Fruit fly (Drosophila melanogaster): ENCODE measurements around the gene ND-20.

Gene ND-20

DNA sequence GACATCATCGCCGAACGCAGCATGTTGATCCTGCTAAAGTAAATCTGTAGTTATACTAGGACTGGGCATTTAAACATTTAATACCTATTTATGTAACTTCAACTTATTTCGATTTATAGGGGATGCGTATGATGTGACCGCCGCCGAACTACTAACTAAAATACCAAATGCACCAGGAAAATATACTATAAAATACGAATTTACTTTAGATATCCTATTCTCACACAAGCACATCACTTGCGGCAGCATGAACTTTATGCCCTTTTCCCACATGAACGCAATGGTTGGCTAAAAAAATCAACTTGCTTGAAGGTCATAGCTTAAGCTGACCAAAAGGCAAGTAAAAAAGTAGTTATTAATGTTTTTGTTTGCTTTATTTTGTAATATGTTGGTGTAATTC, at the start of gene ND-20:
Gene ND-20 (minus strand): TSS at position 155 of the 400 bp plus-strand sequence.
- TF ChIP-seq Hr96 (GFP tag; optimal IDR thresholded peaks at IDR 0.05) (no peak), bab1 (GFP tag; optimal IDR thresholded peaks at IDR 0.05) (peak; percentile 18), cnc (optimal IDR thresholded peaks at IDR 0.05) (no peak), CG7045 (GFP tag; optimal IDR thresholded peaks at IDR 0.05) (no peak), CG14711 (tag; optimal IDR thresholded peaks at IDR 0.05) (peak; percentile 32), CG5204 (GFP tag; optimal IDR thresholded peaks at IDR 0.05) (no peak), CG12768 (GFP tag; optimal IDR thresholded peaks at IDR 0.05) (no peak), toe (GFP tag; optimal IDR thresholded peaks at IDR 0.05) (no peak), kay (GFP tag; ENCODE audit: borderline replicate concordance) (no peak), CG1620 (GFP tag; optimal IDR thresholded peaks at IDR 0.05) (peak; percentile 30), CG33017 (tag; optimal IDR thresholded peaks at IDR 0.05) (no peak), CG11617 (GFP tag; optimal IDR thresholded peaks at IDR 0.05) (no peak), pad (GFP tag; optimal IDR thresholded peaks at IDR 0.05) (peak; percentile 19), cic (GFP tag; optimal IDR thresholded peaks at IDR 0.05) (no peak), Mnt (GFP tag; optimal IDR thresholded peaks at IDR 0.05) (peak; percentile 16), ovo (GFP tag; optimal IDR thresholded peaks at IDR 0.05) (no peak), CG7101 (tag; optimal IDR thresholded peaks at IDR 0.05) (peak; percentile 30), Clk (GFP tag; optimal IDR thresholded peaks at IDR 0.05) (no peak), tj (GFP tag; optimal IDR thresholded peaks at IDR 0.05) (no peak), Crg-1 (GFP tag; optimal IDR thresholded peaks at IDR 0.05) (no peak)

DNA sequence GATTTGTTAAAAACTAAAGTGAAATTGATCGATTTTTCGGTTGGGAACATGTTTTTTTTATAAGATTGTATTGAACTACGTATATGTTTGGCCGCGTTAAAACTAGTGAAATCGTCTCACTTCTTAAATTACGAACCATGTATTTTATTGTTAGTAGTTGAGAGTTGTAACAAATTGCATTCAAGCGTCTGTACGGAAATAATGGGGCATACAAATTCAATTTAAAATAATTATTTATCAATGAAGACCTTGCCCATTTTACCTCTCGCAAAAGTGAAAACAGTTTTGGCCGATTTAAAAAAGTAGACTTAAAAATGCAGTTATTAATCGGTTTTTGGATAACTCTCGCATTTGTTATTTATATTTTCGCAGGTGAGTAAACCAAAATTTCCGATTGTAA, 22.2 kb upstream of the ND-20 start, which contains the start of gene Muc14A:
Gene Muc14A (plus strand): TSS at position 301 of the 400 bp plus-strand sequence.
- TF ChIP-seq kay (GFP tag; ENCODE audit: borderline replicate concordance) (no peak), CG33017 (tag; optimal IDR thresholded peaks at IDR 0.05) (no peak), Mnt (GFP tag; optimal IDR thresholded peaks at IDR 0.05) (no peak), CG7045 (GFP tag; optimal IDR thresholded peaks at IDR 0.05) (no peak)

DNA sequence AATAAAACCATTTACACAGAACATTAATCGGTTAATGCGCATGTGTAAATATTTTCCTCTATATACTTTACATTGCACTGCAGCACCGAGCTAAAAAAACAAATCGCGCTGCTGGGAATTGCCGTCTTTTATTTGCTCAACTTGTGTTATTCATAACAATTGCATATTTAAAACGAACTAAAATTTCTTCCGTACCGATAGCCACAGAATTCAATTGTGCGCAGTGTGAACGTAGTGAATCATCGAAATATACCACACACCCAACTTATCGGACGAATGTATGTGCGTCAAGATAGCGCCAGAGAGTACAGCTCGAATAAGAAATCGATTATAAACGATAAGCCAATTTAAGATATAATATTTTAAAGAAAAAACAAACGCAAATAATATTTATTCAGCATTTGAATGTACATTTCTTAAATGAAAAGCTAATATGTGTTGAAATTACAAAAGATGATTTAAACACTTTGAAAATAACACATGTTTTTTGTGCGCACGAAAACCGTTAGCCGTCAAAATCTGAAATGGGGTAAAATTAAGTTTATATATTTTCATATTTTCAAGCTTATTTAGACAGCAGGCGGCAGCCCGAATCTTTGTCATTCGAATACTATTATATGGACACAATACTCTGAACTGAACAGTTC, 19.1 kb upstream of the ND-20 start, which contains the start of the genes vap and CG12698:
Gene vap (minus strand): TSS at position 262 of the 647 bp plus-strand sequence.
Gene CG12698 (plus strand): TSS at position 597 of the 647 bp plus-strand sequence.
- TF ChIP-seq Hr96 (GFP tag; optimal IDR thresholded peaks at IDR 0.05) (no peak), CG33017 (tag; optimal IDR thresholded peaks at IDR 0.05) (no peak), cic (GFP tag; optimal IDR thresholded peaks at IDR 0.05) (no peak), CG7045 (GFP tag; optimal IDR thresholded peaks at IDR 0.05) (no peak), CG11617 (GFP tag; optimal IDR thresholded peaks at IDR 0.05) (no peak), bab1 (GFP tag; optimal IDR thresholded peaks at IDR 0.05) (no peak), ovo (GFP tag; optimal IDR thresholded peaks at IDR 0.05) (peak; percentile 24), pad (GFP tag; optimal IDR thresholded peaks at IDR 0.05) (no peak), Mnt (GFP tag; optimal IDR thresholded peaks at IDR 0.05) (no peak), CG1620 (GFP tag; optimal IDR thresholded peaks at IDR 0.05) (no peak), CG7101 (tag; optimal IDR thresholded peaks at IDR 0.05) (no peak), CG5204 (GFP tag; optimal IDR thresholded peaks at IDR 0.05) (no peak), cnc (optimal IDR thresholded peaks at IDR 0.05) (no peak), CG14711 (tag; optimal IDR thresholded peaks at IDR 0.05) (no peak), kay (GFP tag; ENCODE audit: borderline replicate concordance) (peak; percentile 56), CG12768 (GFP tag; optimal IDR thresholded peaks at IDR 0.05) (no peak)

DNA sequence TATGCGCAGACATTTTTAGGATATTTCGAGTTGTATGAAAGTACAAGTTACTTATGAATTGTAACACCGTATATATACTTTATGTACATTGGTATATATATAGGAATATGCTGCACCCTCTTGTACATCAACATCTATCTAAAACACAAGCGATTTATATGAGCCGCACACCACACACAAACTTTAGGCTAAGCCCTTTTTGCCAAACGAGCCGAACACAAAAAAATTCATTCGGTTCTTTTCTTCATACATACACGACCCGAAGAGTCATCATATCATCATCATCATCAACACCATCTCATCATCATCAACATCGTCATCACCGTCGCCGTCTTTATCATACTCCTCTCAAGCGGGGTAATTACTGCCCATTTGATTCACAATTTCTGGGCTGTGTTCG, 18.5 kb upstream of the ND-20 start:
- TF ChIP-seq kay (GFP tag; ENCODE audit: borderline replicate concordance) (peak; percentile 74), CG7045 (GFP tag; optimal IDR thresholded peaks at IDR 0.05) (no peak)

DNA sequence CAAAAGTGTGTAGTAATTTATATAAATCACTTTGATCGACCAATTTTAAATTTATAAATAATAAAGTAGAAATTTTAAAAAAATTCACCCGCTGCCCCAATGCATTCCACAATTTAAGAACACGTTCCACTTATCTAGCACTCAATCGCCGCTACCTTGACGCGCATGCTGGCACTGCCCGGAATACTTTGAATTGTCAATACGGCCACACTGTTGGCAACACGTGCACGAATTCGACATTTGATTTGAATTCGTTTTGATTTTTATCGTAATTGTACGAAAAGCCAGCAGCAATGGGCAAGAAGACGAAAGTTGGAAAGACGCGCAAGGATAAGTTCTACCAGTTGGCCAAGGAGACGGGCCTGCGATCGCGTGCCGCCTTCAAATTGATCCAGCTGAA, 10.2 kb upstream of the ND-20 start, which contains the start of gene CG8939:
Gene CG8939 (plus strand): TSS at position 186 of the 400 bp plus-strand sequence.
- TF ChIP-seq Mnt (GFP tag; optimal IDR thresholded peaks at IDR 0.05): peak; percentile 99
- TF ChIP-seq CG7045 (GFP tag; optimal IDR thresholded peaks at IDR 0.05): no peak

DNA sequence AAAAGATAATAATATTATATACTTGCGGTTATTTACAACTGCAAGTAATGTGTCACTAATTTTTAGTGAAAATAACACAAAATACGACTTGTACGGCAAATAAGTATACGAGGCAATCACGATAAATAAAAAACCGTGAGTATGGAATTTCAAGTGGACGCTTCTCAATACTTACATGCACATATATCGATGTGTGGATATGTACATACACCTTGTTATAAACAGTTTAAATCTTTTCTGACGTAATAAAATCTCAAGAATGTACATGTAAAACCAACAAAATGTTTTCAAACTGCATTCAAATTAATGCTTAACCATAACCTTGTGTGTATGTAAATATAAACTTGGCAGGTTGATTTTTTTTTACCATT, 5.9 kb upstream of the ND-20 start:
- TF ChIP-seq Mnt (GFP tag; optimal IDR thresholded peaks at IDR 0.05) (peak; percentile 2), CG12768 (GFP tag; optimal IDR thresholded peaks at IDR 0.05) (no peak), CG11617 (GFP tag; optimal IDR thresholded peaks at IDR 0.05) (no peak), pad (GFP tag; optimal IDR thresholded peaks at IDR 0.05) (no peak), kay (GFP tag; ENCODE audit: borderline replicate concordance) (peak; percentile 93), cnc (optimal IDR thresholded peaks at IDR 0.05) (no peak)

DNA sequence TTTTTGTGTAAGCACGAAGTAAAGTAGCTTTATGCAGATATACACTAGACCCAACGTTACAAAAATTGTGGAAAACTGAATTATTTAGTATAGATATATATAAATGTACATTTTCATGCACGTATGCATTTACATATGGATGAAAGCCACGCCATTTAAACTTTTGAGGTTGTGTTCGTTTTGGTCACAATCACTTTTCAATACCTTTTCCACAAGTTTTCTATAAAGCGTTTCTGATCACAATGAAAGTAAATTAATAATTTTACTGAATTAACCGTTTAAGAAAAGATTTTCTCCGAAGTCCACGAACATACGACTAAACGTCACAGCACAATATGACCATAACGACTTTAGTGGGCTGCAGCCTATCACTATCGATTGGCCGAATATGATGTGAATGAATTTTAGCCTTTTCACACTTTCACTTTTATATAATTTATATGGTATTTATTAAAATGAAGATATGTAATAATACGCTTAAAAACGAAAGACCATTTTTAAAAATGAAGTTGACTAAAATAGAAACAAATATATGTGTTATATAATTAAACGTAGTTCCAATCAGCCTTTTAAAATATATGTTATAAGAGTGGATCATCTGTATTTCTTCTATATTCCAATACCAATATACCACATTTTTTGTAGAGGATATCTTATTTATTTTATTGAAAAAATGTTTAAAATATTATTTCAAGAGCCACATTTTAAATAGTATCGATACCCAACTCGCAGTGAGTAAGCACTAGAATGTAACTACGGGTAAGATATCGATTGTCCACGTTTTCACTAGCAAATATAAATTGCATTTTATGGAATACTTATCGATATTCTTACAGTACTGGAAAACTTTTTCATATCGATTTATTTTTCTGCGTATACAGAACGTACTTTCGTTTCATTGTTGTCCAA, 5.3 kb upstream of the ND-20 start, which contains the start of the genes CG46312, eIF5 and exd:
Gene CG46312 (minus strand): TSS at position 357 of the 909 bp plus-strand sequence.
Gene eIF5 (minus strand): TSS at position 357 of the 909 bp plus-strand sequence.
Gene exd (plus strand): TSS at position 851 of the 909 bp plus-strand sequence.
- peak; percentile 73 for TF ChIP-seq bab1 (GFP tag; optimal IDR thresholded peaks at IDR 0.05)
- TF ChIP-seq ovo (GFP tag; optimal IDR thresholded peaks at IDR 0.05): peak; percentile 13
- TF ChIP-seq CG33017 (tag; optimal IDR thresholded peaks at IDR 0.05): no peak
- TF ChIP-seq Mnt (GFP tag; optimal IDR thresholded peaks at IDR 0.05): peak; percentile 29
- peak; percentile 18 for TF ChIP-seq CG7101 (tag; optimal IDR thresholded peaks at IDR 0.05)
